Worm (Caenorhabditis elegans): Measurements from ENCODE around the gene ZC190.5.

- TF ChIP-seq nhr-11 (tag; optimal IDR thresholded peaks at IDR 0.05) (no peak), lin-11 (tag; optimal IDR thresholded peaks at IDR 0.05) (no peak), snpc-4 (tag; optimal IDR thresholded peaks at IDR 0.05) (no peak), sma-3 (GFP tag; optimal IDR thresholded peaks at IDR 0.05) (no peak), F13H6.1 (tag; optimal IDR thresholded peaks at IDR 0.05) (no peak), unc-62 (GFP tag; optimal IDR thresholded peaks at IDR 0.05) (no peak)
Observed at ce11 chrV:8673498-8673897, at the start of gene ZC190.5.

All from whole organism, L2 larva.